Fruit fly (Drosophila melanogaster) whole organism, embryonic: ENCODE data around the gene CG6163.

ENCODE experiments used
- CG12071 ChIP-seq: fragments of 200-800 bp; sonication (Bioruptor generic); optimal IDR thresholded peaks from 3 replicates; lab custom pipeline; 2018; ENCODE audit warnings: missing biosample characterization, mild to moderate bottlenecking, missing genetic modification characterization
- Fer3 ChIP-seq: fragments of 200-800 bp; sonication (Bioruptor generic); optimal IDR thresholded peaks from 2 replicates; lab custom pipeline; 2018; ENCODE audit warnings: missing biosample characterization, mild to moderate bottlenecking, missing genetic modification characterization, moderate library complexity
- aop ChIP-seq: fragments of 200-800 bp; sonication (Bioruptor generic); IDR thresholded peaks from 2 replicates; pipeline ENCODE4 v1.3.6; 2022; ENCODE audit warnings: missing biosample characterization, missing genetic modification characterization
- pnt ChIP-seq: fragments of 200-800 bp; sonication (Bioruptor generic); optimal IDR thresholded peaks from 3 replicates; lab custom pipeline; 2016; ENCODE audit warnings: missing biosample characterization, missing genetic modification characterization

- TF ChIP-seq aop (no peak), pnt (GFP tag; lab: Kevin White, UChicago) (no peak), Fer3 (no peak), CG12071 (no peak)
Observed at dm6 chr3L:11381941-11382747, 17.5 kb upstream of the CG6163 start.
